Fruit fly (Drosophila melanogaster): ENCODE measurements around the gene CG10853.

Gene CG10853

DNA sequence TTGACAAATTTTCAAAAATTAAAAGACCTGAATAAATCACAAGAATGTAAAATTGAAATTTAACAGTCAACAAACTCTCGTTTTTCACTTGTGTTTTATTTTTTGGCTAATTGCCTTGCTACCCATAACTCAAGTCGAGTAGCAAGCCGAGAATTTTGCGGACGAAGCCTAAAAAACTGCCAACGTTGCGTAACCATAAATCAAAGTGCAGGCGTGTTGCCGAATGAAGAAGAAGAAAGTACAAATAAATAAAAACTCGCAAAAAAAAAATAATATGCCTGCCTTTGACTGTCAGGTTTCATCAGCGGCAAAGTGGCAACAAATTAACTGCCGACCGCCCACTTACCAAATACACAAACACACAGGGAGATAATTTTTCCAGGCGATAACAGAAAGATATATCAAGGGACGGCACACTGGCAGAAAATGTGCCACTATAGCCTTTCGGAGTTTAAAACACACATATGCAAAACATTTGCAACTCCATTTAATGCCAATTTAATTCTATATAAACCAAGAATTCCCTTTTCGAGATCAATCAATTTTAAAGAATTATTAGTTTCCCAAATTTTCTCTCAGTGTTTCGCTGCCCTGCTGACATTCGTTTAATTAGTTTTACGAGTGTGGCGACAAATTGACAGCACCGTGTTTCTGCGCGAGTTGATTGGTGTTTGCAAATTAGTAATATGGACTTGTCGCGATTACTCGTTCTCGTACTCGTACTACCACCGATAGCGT, 19.3 kb upstream of the CG10853 start (continued):
- peak; percentile 57 for TF ChIP-seq CG1621 (tag; optimal IDR thresholded peaks at IDR 0.05)
- peak; percentile 87 for TF ChIP-seq acj6 (GFP tag; optimal IDR thresholded peaks at IDR 0.05)
- peak; percentile 95 for TF ChIP-seq CG31627 (GFP tag; optimal IDR thresholded peaks at IDR 0.05)
- TF ChIP-seq CG3032 (tag; optimal IDR thresholded peaks at IDR 0.05): no peak
- peak; percentile 55 for TF ChIP-seq CG4318 (GFP tag; optimal IDR thresholded peaks at IDR 0.05)
- peak in 1 of 2 experiments; percentile 35 for TF ChIP-seq ss (GFP tag; optimal IDR thresholded peaks at IDR 0.05)
- TF ChIP-seq OdsH (GFP tag; optimal IDR thresholded peaks at IDR 0.05): peak; percentile 86
- peak; percentile 93 for TF ChIP-seq Eip78C (GFP tag)
- peak; percentile 84 for TF ChIP-seq achi (GFP tag; optimal IDR thresholded peaks at IDR 0.05)

DNA sequence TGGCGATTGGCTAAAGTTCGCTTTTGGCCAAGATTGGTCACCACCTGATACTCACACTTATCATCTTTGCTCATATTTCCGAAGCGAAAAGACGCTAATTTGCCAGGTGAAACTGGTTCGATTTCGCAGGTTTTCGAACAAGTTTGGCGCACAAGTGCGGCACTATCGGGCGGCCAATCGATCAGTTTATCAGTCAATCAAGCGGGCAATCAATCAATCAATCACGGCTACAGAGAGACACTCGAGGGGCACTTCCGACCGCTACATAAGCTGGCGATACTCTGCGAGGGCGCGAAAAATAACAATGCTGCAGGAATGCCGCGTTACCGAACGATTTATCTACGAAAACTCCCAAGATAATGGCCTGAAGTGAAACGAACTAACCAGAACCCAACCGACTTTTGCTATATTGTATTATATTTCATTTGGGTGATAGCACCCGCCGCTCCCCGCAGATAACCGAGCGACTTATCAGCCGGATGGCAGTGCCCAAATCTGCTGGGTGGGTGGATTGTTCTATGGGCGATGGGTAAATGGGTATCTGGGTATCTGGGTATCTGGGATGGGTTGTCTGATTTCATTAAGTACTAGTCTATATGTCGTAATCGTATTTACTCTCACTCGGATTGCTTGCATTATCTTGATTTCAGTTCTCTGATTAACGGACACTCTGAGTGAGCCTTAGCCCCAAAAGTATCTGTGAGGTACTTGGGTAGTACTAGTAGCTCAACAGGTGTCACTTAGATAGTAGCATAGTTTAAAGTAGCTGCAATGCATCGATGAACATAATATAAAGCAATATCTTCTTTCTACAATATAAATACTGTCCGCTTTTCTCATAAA, 18.5 kb upstream of the CG10853 start:
- TF ChIP-seq vri (GFP tag; optimal IDR thresholded peaks at IDR 0.05): peak; percentile 85
- TF ChIP-seq Eip78C (GFP tag): peak; percentile 24
- no peak for TF ChIP-seq fkh (GFP tag; optimal IDR thresholded peaks at IDR 0.05)

- peak; percentile 13 for TF ChIP-seq svp (GFP tag)
- peak; percentile 38 for TF ChIP-seq vri (GFP tag; optimal IDR thresholded peaks at IDR 0.05)
- TF ChIP-seq fkh (GFP tag; optimal IDR thresholded peaks at IDR 0.05): no peak
- no peak for TF ChIP-seq Smox (GFP tag; optimal IDR thresholded peaks at IDR 0.05)
Observed at dm6 chr3L:3929968-3930767, 17.5 kb upstream of the CG10853 start.

dm6 chr3L:3930930-3931329, 16.8 kb upstream of the CG10853 start:
- TF ChIP-seq CG8119 (GFP tag; IDR thresholded peaks at IDR 0.05) (peak; percentile 14; the same call in 1 of the 3 replicates), CG10631 (GFP tag; optimal IDR thresholded peaks at IDR 0.05) (no peak), CG6854 (GFP tag; optimal IDR thresholded peaks at IDR 0.05) (no peak), acj6 (GFP tag; optimal IDR thresholded peaks at IDR 0.05) (no peak), Eip75B (GFP tag; optimal IDR thresholded peaks at IDR 0.05) (no peak), Ets21C (GFP tag; optimal IDR thresholded peaks at IDR 0.05) (no peak), Hr4 (GFP tag; optimal IDR thresholded peaks at IDR 0.05) (no peak), CG4318 (GFP tag; optimal IDR thresholded peaks at IDR 0.05) (no peak), fkh (GFP tag; optimal IDR thresholded peaks at IDR 0.05) (peak; percentile 45), Gug (GFP tag; IDR thresholded peaks at IDR 0.05) (no peak), dac (GFP tag; optimal IDR thresholded peaks at IDR 0.05) (no peak), cyc (GFP tag; optimal IDR thresholded peaks at IDR 0.05) (no peak)

- TF ChIP-seq Eip78C (GFP tag) (no peak), Eip93F (GFP tag; optimal IDR thresholded peaks at IDR 0.05) (no peak), fkh (GFP tag; optimal IDR thresholded peaks at IDR 0.05) (peak; percentile 51)
Observed at dm6 chr3L:3931778-3932177, 15.9 kb upstream of the CG10853 start.

dm6 chr3L:3932742-3933289, 14.9 kb upstream of the CG10853 start:
- TF ChIP-seq Eip78C (GFP tag) (peak; percentile 69), Hr4 (GFP tag; optimal IDR thresholded peaks at IDR 0.05) (no peak), CG6808 (GFP tag; optimal IDR thresholded peaks at IDR 0.05) (no peak), CG10631 (GFP tag; optimal IDR thresholded peaks at IDR 0.05) (no peak), Ets21C (GFP tag; optimal IDR thresholded peaks at IDR 0.05) (no peak), fkh (GFP tag; optimal IDR thresholded peaks at IDR 0.05) (peak; percentile 80), CG8632 (GFP tag; optimal IDR thresholded peaks at IDR 0.05) (no peak)

All from whole organism, prepupa.